Worm (Caenorhabditis elegans) whole organism, early embryonic: ENCODE measurements around the gene F58E6.5.

Experiments used
- B0310.2 ChIP-seq: sonication (generic microtip); optimal IDR thresholded peaks from 2 replicates; lab custom pipeline; 2016; ENCODE audit warnings: mild to moderate bottlenecking, missing genetic modification characterization, missing compliant biosample characterization
- F13C5.2 ChIP-seq: sonication (generic microtip); optimal IDR thresholded peaks from 2 replicates; lab custom pipeline; 2017; ENCODE audit warnings: mild to moderate bottlenecking, missing genetic modification characterization, inconsistent platforms, missing compliant biosample characterization
- ama-1 ChIP-seq: fragments of 150-350 bp; optimal IDR thresholded peaks from 2 replicates; lab custom pipeline; 2014
- ceh-36 ChIP-seq: sonication (generic microtip); optimal IDR thresholded peaks from 2 replicates; lab custom pipeline; 2016; ENCODE audit warnings: missing genetic modification characterization, inconsistent platforms, missing compliant biosample characterization
- hnd-1 ChIP-seq: sonication (generic microtip); optimal IDR thresholded peaks from 2 replicates; lab custom pipeline; 2016; ENCODE audit warnings: missing genetic modification characterization, missing compliant biosample characterization
- pes-1 ChIP-seq: fragments of 200-800 bp; sonication (Bioruptor generic); IDR thresholded peaks from 2 replicates; pipeline ENCODE4 v1.3.6; 2022; ENCODE audit warnings: missing genetic modification reagents, missing genetic modification characterization, missing compliant biosample characterization
- scrt-1 ChIP-seq: fragments of 200-800 bp; sonication (Bioruptor generic); IDR thresholded peaks from 2 replicates; pipeline ENCODE4 v1.3.6; 2022; ENCODE audit warnings: missing genetic modification characterization, missing compliant biosample characterization
- tbx-11 ChIP-seq: fragments of 200-800 bp; sonication (Bioruptor generic); IDR thresholded peaks from 2 replicates; pipeline ENCODE4 v1.3.6; 2022; ENCODE audit warnings: missing genetic modification characterization, missing compliant biosample characterization
- tra-4 ChIP-seq: sonication (generic microtip); optimal IDR thresholded peaks from 2 replicates; lab custom pipeline; 2017; ENCODE audit warnings: missing genetic modification characterization, missing compliant biosample characterization

DNA sequence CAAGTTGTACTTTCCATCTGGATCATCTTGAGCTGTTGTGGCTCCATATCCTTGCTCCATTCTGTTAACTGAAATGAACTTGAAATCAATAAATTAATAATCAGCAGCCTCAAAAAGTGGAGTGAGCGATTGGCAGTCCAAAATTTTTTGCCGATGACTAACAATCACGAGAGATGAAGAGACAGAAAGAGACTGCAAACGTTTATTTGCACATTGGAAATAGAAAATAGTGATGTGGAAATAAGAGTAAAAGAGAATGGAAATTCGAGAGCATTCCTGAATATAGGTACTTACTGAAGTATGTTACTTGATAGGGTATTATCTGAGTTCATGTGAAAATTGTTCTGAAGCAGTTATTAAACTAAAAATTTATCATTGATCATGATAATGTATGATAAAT is 44.6 kb downstream of the F58E6.5 start, which contains the start of gene tag-120:
- TF ChIP-seq tra-4 (tag; lab: Kevin White, UChicago) (no peak), ama-1 (lab: Kevin White, UChicago) (no peak), ceh-36 (tag; lab: Kevin White, UChicago) (no peak), B0310.2 (tag; lab: Kevin White, UChicago) (no peak), hnd-1 (no peak), F13C5.2 (no peak), tbx-11 (GFP tag; lab: Robert Waterston, UW) (no peak), pes-1 (no peak), scrt-1 (GFP tag; lab: Robert Waterston, UW) (no peak)
